Worm (Caenorhabditis elegans) whole organism, L1 larva: ENCODE results near the gene C01G12.3.

Experiments used
- blmp-1 ChIP-seq: fragments of 150-350 bp; optimal IDR thresholded peaks from 2 replicates; lab custom pipeline; 2014; ENCODE audit warnings: missing biosample characterization, missing genetic modification characterization
- swsn-7 ChIP-seq: sonication (generic microtip); optimal IDR thresholded peaks from 2 replicates; lab custom pipeline; 2016; ENCODE audit warnings: missing genetic modification characterization, missing compliant biosample characterization
- ztf-11 ChIP-seq, 2 experiments: sonication (generic microtip); optimal IDR thresholded peaks; 2 replicates each; lab custom pipeline; 2016 to 2017; ENCODE audit warnings: missing genetic modification characterization in 2 of 2, missing biosample characterization in 1 of 2, missing compliant biosample characterization in 1 of 2

- TF ChIP-seq ztf-11 (tag; optimal IDR thresholded peaks at IDR 0.05; lab: Kevin White, UChicago): no peak
- TF ChIP-seq swsn-7 (tag; lab: Kevin White, UChicago): no peak
- TF ChIP-seq blmp-1 (tag; lab: Kevin White, UChicago): no peak
Measured at ce11 chrII:14605026-14605425, 22.9 kb upstream of the C01G12.3 start.
